Worm (Caenorhabditis elegans): ENCODE results near the gene srh-20.

The srh-20 gene

ce11 chrV:4965790-4966189, 41.1 kb downstream of the srh-20 start:
- no peak for TF ChIP-seq elt-3 (tag; optimal IDR thresholded peaks at IDR 0.05)
- no peak for TF ChIP-seq lsy-2 (tag; optimal IDR thresholded peaks at IDR 0.05)
- TF ChIP-seq nhr-237 (tag; optimal IDR thresholded peaks at IDR 0.05), result no peak
- no peak for TF ChIP-seq bed-3 (GFP tag; optimal IDR thresholded peaks at IDR 0.05)
- peak; percentile 7 for TF ChIP-seq unc-62 (GFP tag; optimal IDR thresholded peaks at IDR 0.05)
- no peak for TF ChIP-seq pha-4 (tag; optimal IDR thresholded peaks at IDR 0.05)
- no peak for TF ChIP-seq nhr-2 (tag; optimal IDR thresholded peaks at IDR 0.05)
- TF ChIP-seq mep-1 (tag; optimal IDR thresholded peaks at IDR 0.05), result no peak
- peak; percentile 21 for TF ChIP-seq sptf-1 (tag; optimal IDR thresholded peaks at IDR 0.05)
- TF ChIP-seq blmp-1 (tag; optimal IDR thresholded peaks at IDR 0.05), result no peak
- TF ChIP-seq mls-2 (tag; optimal IDR thresholded peaks at IDR 0.05), result no peak
- TF ChIP-seq elt-1 (tag; optimal IDR thresholded peaks at IDR 0.05; ENCODE audit: borderline replicate concordance, insufficient read depth), result peak; percentile 89
- no peak for TF ChIP-seq unc-39 (tag; optimal IDR thresholded peaks at IDR 0.05)
- no peak for TF ChIP-seq ceh-83 (GFP tag; optimal IDR thresholded peaks at IDR 0.05)
- TF ChIP-seq ztf-11 (tag; optimal IDR thresholded peaks at IDR 0.05), result no peak
- no peak for TF ChIP-seq hlh-1 (tag; optimal IDR thresholded peaks at IDR 0.05)
- no peak for TF ChIP-seq snpc-4 (tag; optimal IDR thresholded peaks at IDR 0.05)

ce11 chrV:4967238-4967637, 42.5 kb downstream of the srh-20 start:
- peak; percentile 28 for TF ChIP-seq cnd-1 (tag; optimal IDR thresholded peaks at IDR 0.05)
- peak; percentile 66 for TF ChIP-seq unc-39 (tag; optimal IDR thresholded peaks at IDR 0.05)
- TF ChIP-seq nhr-237 (tag; optimal IDR thresholded peaks at IDR 0.05), result no peak
- no peak for TF ChIP-seq bed-3 (GFP tag; optimal IDR thresholded peaks at IDR 0.05)
- no peak for TF ChIP-seq hlh-1 (tag; optimal IDR thresholded peaks at IDR 0.05)
- peak; percentile 57 for TF ChIP-seq mls-2 (tag; optimal IDR thresholded peaks at IDR 0.05)
- TF ChIP-seq ceh-39 (tag; optimal IDR thresholded peaks at IDR 0.05), result no peak
- TF ChIP-seq ham-2 (GFP tag; optimal IDR thresholded peaks at IDR 0.05), result no peak
- TF ChIP-seq lsy-2 (tag; optimal IDR thresholded peaks at IDR 0.05), result no peak
- TF ChIP-seq unc-120 (tag; optimal IDR thresholded peaks at IDR 0.05; ENCODE audit: poor library complexity, severe bottlenecking), result peak; percentile 9
- TF ChIP-seq elt-3 (tag; optimal IDR thresholded peaks at IDR 0.05), result no peak
- no peak for TF ChIP-seq sem-2 (GFP tag; optimal IDR thresholded peaks at IDR 0.05)
- TF ChIP-seq sptf-1 (tag; optimal IDR thresholded peaks at IDR 0.05), result peak; percentile 38
- TF ChIP-seq elt-1 (tag; optimal IDR thresholded peaks at IDR 0.05; ENCODE audit: borderline replicate concordance, insufficient read depth), result no peak
- no peak for TF ChIP-seq nhr-12 (tag; optimal IDR thresholded peaks at IDR 0.05)
- TF ChIP-seq nhr-2 (tag; optimal IDR thresholded peaks at IDR 0.05), result peak; percentile 52
- peak; percentile 96 for TF ChIP-seq ces-1 (GFP tag; optimal IDR thresholded peaks at IDR 0.05)
- TF ChIP-seq unc-62 (GFP tag; optimal IDR thresholded peaks at IDR 0.05), result peak; percentile 20
- TF ChIP-seq ceh-43 (GFP tag; optimal IDR thresholded peaks at IDR 0.05), result peak; percentile 71

ce11 chrV:4968775-4969174, 44.1 kb downstream of the srh-20 start:
- TF ChIP-seq elt-1 (tag; optimal IDR thresholded peaks at IDR 0.05; ENCODE audit: borderline replicate concordance, insufficient read depth), result peak; percentile 97
- peak; percentile 47 for TF ChIP-seq nhr-2 (tag; optimal IDR thresholded peaks at IDR 0.05)
- peak; percentile 45 for TF ChIP-seq lin-32 (GFP tag; optimal IDR thresholded peaks at IDR 0.05)
- TF ChIP-seq unc-120 (tag; optimal IDR thresholded peaks at IDR 0.05; ENCODE audit: poor library complexity, severe bottlenecking), result no peak
- peak; percentile 39 for TF ChIP-seq hlh-1 (tag; optimal IDR thresholded peaks at IDR 0.05)

- TF ChIP-seq sem-2 (GFP tag; optimal IDR thresholded peaks at IDR 0.05), result no peak
These were observed 44.8 kb downstream of the srh-20 start for ce11 chrV:4969503-4969902.

- no peak for TF ChIP-seq sem-2 (GFP tag; optimal IDR thresholded peaks at IDR 0.05)
- no peak for TF ChIP-seq drap-1 (GFP tag; optimal IDR thresholded peaks at IDR 0.05)
- no peak for TF ChIP-seq elt-1 (tag; optimal IDR thresholded peaks at IDR 0.05; ENCODE audit: borderline replicate concordance, insufficient read depth)
- no peak for TF ChIP-seq lin-13 (tag; optimal IDR thresholded peaks at IDR 0.05)
- TF ChIP-seq blmp-1 (tag; optimal IDR thresholded peaks at IDR 0.05), result no peak
- no peak for TF ChIP-seq snpc-4 (tag; optimal IDR thresholded peaks at IDR 0.05)
- no peak for TF ChIP-seq ces-1 (GFP tag; optimal IDR thresholded peaks at IDR 0.05)
- TF ChIP-seq ceh-39 (tag; optimal IDR thresholded peaks at IDR 0.05), result no peak
These were observed 48.2 kb downstream of the srh-20 start, which contains the start of gene srsx-9 for ce11 chrV:4972943-4973342. srsx-9 (minus strand) TSS chrV:4973043.

- TF ChIP-seq mab-5 (tag; optimal IDR thresholded peaks at IDR 0.05), result no peak
- no peak for TF ChIP-seq elt-1 (tag; optimal IDR thresholded peaks at IDR 0.05; ENCODE audit: borderline replicate concordance, insufficient read depth)
- TF ChIP-seq drap-1 (GFP tag; optimal IDR thresholded peaks at IDR 0.05), result no peak
- no peak for TF ChIP-seq flh-1 (GFP tag; optimal IDR thresholded peaks at IDR 0.05)
- TF ChIP-seq zip-8 (tag; optimal IDR thresholded peaks at IDR 0.05), result no peak
- TF ChIP-seq ceh-39 (tag; optimal IDR thresholded peaks at IDR 0.05), result no peak
- TF ChIP-seq ceh-43 (GFP tag; optimal IDR thresholded peaks at IDR 0.05), result no peak
- TF ChIP-seq nhr-2 (tag; optimal IDR thresholded peaks at IDR 0.05), result no peak
- no peak for TF ChIP-seq ceh-83 (GFP tag; optimal IDR thresholded peaks at IDR 0.05)
- TF ChIP-seq unc-39 (tag; optimal IDR thresholded peaks at IDR 0.05), result no peak
- no peak for TF ChIP-seq mls-2 (tag; optimal IDR thresholded peaks at IDR 0.05)
- TF ChIP-seq lin-13 (tag; optimal IDR thresholded peaks at IDR 0.05), result no peak
These were observed 50.0 kb downstream of the srh-20 start, which contains the start of gene srsx-10 for ce11 chrV:4974677-4975076. srsx-10 (minus strand) TSS chrV:4974777.

Measured in whole organism, mixed stage, embryonic.